Fruit fly (Drosophila melanogaster) Kc167 (cell line): ENCODE data around the gene Gyc89Db.

Experiments used
- Sin3A ChIP-seq: fragments of >200 bp; optimal IDR thresholded peaks from 2 replicates; lab custom pipeline; 2018; ENCODE audit warnings: missing external identifiers
- h ChIP-seq: fragments of >200 bp; optimal IDR thresholded peaks from 3 replicates; lab custom pipeline; 2018; ENCODE audit warnings: missing external identifiers
- insv ChIP-seq: fragments of >200 bp; optimal IDR thresholded peaks from 3 replicates; lab custom pipeline; 2018; ENCODE audit warnings: missing external identifiers
- psq ChIP-seq: fragments of >200 bp; optimal IDR thresholded peaks from 2 replicates; lab custom pipeline; 2017; ENCODE audit warnings: missing external identifiers

DNA sequence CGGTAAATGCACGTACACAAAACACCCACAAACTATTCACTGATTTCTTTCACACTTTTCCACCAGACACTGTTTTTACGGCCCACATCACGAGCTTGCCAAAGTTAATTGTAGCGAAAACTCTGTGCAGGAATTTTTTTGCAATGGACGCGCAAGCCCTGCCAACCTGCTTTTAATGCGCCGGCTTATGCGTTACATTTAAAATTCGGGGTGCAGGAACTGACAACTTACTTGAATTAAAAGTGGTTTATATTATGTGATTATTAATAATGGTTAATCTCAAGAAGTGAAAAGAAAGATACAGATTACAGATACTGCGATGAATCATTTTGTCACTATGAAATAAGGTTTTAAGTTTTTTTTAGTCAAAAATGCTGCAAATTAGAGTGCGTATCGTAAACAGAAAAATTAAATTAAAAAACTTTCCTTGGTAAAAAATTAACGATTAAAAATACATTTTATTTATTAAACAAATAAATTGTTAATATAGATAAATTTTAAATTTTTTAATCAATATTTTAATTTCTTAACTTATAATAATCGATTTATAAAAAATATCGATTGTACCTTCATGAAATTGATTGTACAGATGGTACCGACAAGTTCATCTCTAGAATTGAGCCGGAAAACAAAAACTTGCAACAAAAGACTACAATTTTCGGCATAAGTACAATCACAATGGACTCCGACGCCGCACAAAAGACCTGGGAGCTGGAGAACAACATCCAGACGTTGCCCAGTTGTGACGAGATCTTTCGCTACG, 7.2 kb upstream of the Gyc89Db start, which contains the start of the genes CG42232 and CSN5:
- no peak for TF ChIP-seq h (lab: Kevin White, UChicago)
- TF ChIP-seq psq (lab: Kevin White, UChicago): no peak
- TF ChIP-seq insv (lab: Kevin White, UChicago): no peak
- TF ChIP-seq Sin3A (lab: Kevin White, UChicago): no peak
